Fruit fly (Drosophila melanogaster) whole organism, wandering third instar larva: Measurements from ENCODE around the gene TwdlX.

Experiments used
- Abd-B ChIP-seq: fragments of >200 bp; optimal IDR thresholded peaks from 2 replicates; lab custom pipeline; 2017; ENCODE audit warnings: missing biosample characterization, missing genetic modification characterization
- CG32264 ChIP-seq: fragments of 200-800 bp; sonication (Bioruptor generic); optimal IDR thresholded peaks from 2 replicates; lab custom pipeline; 2016; ENCODE audit warnings: missing biosample characterization, missing genetic modification characterization
- CG9705 ChIP-seq: fragments of 200-800 bp; sonication (Bioruptor generic); optimal IDR thresholded peaks from 2 replicates; lab custom pipeline; 2018; ENCODE audit warnings: missing biosample characterization, mild to moderate bottlenecking, missing genetic modification characterization
- CrebA ChIP-seq: fragments of 200-800 bp; sonication (Bioruptor generic); optimal IDR thresholded peaks from 2 replicates; lab custom pipeline; 2016; ENCODE audit warnings: missing biosample characterization, mild to moderate bottlenecking, missing genetic modification characterization, borderline replicate concordance
- Dif ChIP-seq: fragments of 200-275, 200-300 bp; sonication (Bioruptor generic); optimal IDR thresholded peaks from 2 replicates; lab custom pipeline; 2018; ENCODE audit warnings: missing biosample characterization, missing genetic modification characterization; ENCODE audit not compliant: partially characterized antibody
- HLH106 ChIP-seq: fragments of 200-800 bp; optimal IDR thresholded peaks from 3 replicates; lab custom pipeline; 2019; ENCODE audit warnings: missing biosample characterization, mild to moderate bottlenecking, missing genetic modification characterization, moderate library complexity
- Hnf4 ChIP-seq: fragments of 200-800 bp; sonication (Bioruptor generic); optimal IDR thresholded peaks from 2 replicates; lab custom pipeline; 2016; ENCODE audit warnings: missing biosample characterization, mild to moderate bottlenecking, missing genetic modification characterization
- Hr78 ChIP-seq: fragments of >200 bp; optimal IDR thresholded peaks from 2 replicates; lab custom pipeline; 2017; ENCODE audit warnings: missing biosample characterization, missing genetic modification characterization
- Hr83 ChIP-seq: fragments of 200-300 bp; sonication (Bioruptor generic); optimal IDR thresholded peaks from 2 replicates; lab custom pipeline; 2016; ENCODE audit warnings: missing biosample characterization, mild to moderate bottlenecking, missing genetic modification characterization, moderate library complexity; ENCODE audit not compliant: poor library complexity, severe bottlenecking
- Mio ChIP-seq: sonication (Bioruptor generic); optimal IDR thresholded peaks from 2 replicates; lab custom pipeline; 2016; ENCODE audit warnings: missing biosample characterization, missing genetic modification characterization
- Myc ChIP-seq: fragments of >200 bp; optimal IDR thresholded peaks from 2 replicates; lab custom pipeline; 2017
- N ChIP-seq: fragments of >200 bp; optimal IDR thresholded peaks from 2 replicates; lab custom pipeline; 2018; ENCODE audit warnings: missing biosample characterization, missing external identifiers, missing genetic modification characterization
- OdsH ChIP-seq: fragments of 200-800 bp; sonication (Bioruptor generic); optimal IDR thresholded peaks from 2 replicates; lab custom pipeline; 2016; ENCODE audit warnings: missing biosample characterization, mild to moderate bottlenecking, missing genetic modification characterization
- Rel ChIP-seq, 2 experiments: fragments of 200-800 bp; sonication (Bioruptor generic) in 1 of 2; optimal IDR thresholded peaks; 2 replicates in 1 of 2; 3 replicates in 1 of 2; lab custom pipeline; 2016 to 2019; ENCODE audit warnings: mild to moderate bottlenecking in 2 of 2, missing biosample characterization in 2 of 2, missing genetic modification characterization in 2 of 2, moderate library complexity in 1 of 2
- Sp1 ChIP-seq: fragments of 200-800 bp; sonication (Bioruptor generic); optimal IDR thresholded peaks from 3 replicates; lab custom pipeline; 2019; ENCODE audit warnings: missing biosample characterization, mild to moderate bottlenecking, missing genetic modification characterization, moderate library complexity
- Vsx2 ChIP-seq: fragments of 200-300, 225-300 bp; sonication (Bioruptor generic); optimal IDR thresholded peaks from 2 replicates; lab custom pipeline; 2018; ENCODE audit warnings: missing biosample characterization, missing genetic modification characterization; ENCODE audit not compliant: partially characterized antibody
- br ChIP-seq: fragments of 200-800 bp; sonication (Bioruptor generic); optimal IDR thresholded peaks from 2 replicates; lab custom pipeline; 2016; ENCODE audit warnings: missing biosample characterization, missing genetic modification characterization
- brk ChIP-seq: fragments of 200-800 bp; sonication (Bioruptor generic); optimal IDR thresholded peaks from 2 replicates; lab custom pipeline; 2016; ENCODE audit warnings: missing biosample characterization, mild to moderate bottlenecking, missing genetic modification characterization
- dmrt93B ChIP-seq: fragments of 200-800 bp; sonication (Bioruptor generic); optimal IDR thresholded peaks from 2 replicates; lab custom pipeline; 2018; ENCODE audit warnings: missing biosample characterization, mild to moderate bottlenecking, missing genetic modification characterization
- dsf ChIP-seq: sonication (Bioruptor generic); optimal IDR thresholded peaks from 2 replicates; lab custom pipeline; 2016; ENCODE audit warnings: missing biosample characterization, missing genetic modification characterization, borderline replicate concordance
- ey ChIP-seq: fragments of 200-800 bp; sonication (Bioruptor generic); optimal IDR thresholded peaks from 2 replicates; lab custom pipeline; 2016; ENCODE audit warnings: missing biosample characterization, missing genetic modification characterization
- foxo ChIP-seq, 2 experiments: fragments of 200-800 bp; sonication (Bioruptor generic); optimal IDR thresholded peaks; 2 replicates in 1 of 2; 3 replicates in 1 of 2; lab custom pipeline; 2016 to 2017; ENCODE audit warnings: missing biosample characterization in 2 of 2, missing genetic modification characterization in 2 of 2
- fru ChIP-seq: fragments of 200-800 bp; sonication (Bioruptor generic); optimal IDR thresholded peaks from 3 replicates; lab custom pipeline; 2016; ENCODE audit warnings: missing biosample characterization, mild to moderate bottlenecking, missing genetic modification characterization
- h ChIP-seq: fragments of 200-800 bp; sonication (Bioruptor generic); optimal IDR thresholded peaks from 3 replicates; lab custom pipeline; 2016; ENCODE audit warnings: missing biosample characterization, mild to moderate bottlenecking, missing genetic modification characterization
- jim ChIP-seq: fragments of 175-275, 200-325 bp; sonication (Bioruptor generic); optimal IDR thresholded peaks from 2 replicates; lab custom pipeline; 2016; ENCODE audit warnings: missing biosample characterization, mild to moderate bottlenecking, missing genetic modification characterization
- pan ChIP-seq: fragments of >200 bp; optimal IDR thresholded peaks from 2 replicates; lab custom pipeline; 2017
- psq ChIP-seq: fragments of 200-800 bp; sonication (Bioruptor generic); optimal IDR thresholded peaks from 3 replicates; lab custom pipeline; 2017; ENCODE audit warnings: missing biosample characterization, mild to moderate bottlenecking, missing genetic modification characterization, moderate library complexity
- rgr ChIP-seq: fragments of 200-800 bp; sonication (Bioruptor generic); optimal IDR thresholded peaks from 3 replicates; lab custom pipeline; 2016; ENCODE audit warnings: missing biosample characterization, mild to moderate bottlenecking, missing genetic modification characterization
- sage ChIP-seq: fragments of 200-800 bp; sonication (Bioruptor generic); optimal IDR thresholded peaks from 2 replicates; lab custom pipeline; 2016; ENCODE audit warnings: missing biosample characterization, mild to moderate bottlenecking, missing genetic modification characterization
- sv ChIP-seq: fragments of 200-800 bp; sonication (Bioruptor generic); optimal IDR thresholded peaks from 3 replicates; lab custom pipeline; 2016; ENCODE audit warnings: missing biosample characterization, missing genetic modification characterization
- tai ChIP-seq: sonication (Bioruptor generic); optimal IDR thresholded peaks from 2 replicates; lab custom pipeline; 2016; ENCODE audit warnings: missing biosample characterization, missing genetic modification characterization

TwdlX gene

dm6 chrX:16703747-16704146, 27.1 kb upstream of the TwdlX start, which contains the start of the genes CG9673 and CG4653:
CG9673 (minus strand) TSS chrX:16703884.
CG4653 (plus strand) TSS chrX:16704081.
- TF ChIP-seq CrebA (GFP tag; lab: Kevin White, UChicago): peak; percentile 24
- no peak for TF ChIP-seq psq
- TF ChIP-seq foxo (GFP tag; optimal IDR thresholded peaks at IDR 0.05; lab: Kevin White, UChicago): no peak

- TF ChIP-seq jim: no peak
- TF ChIP-seq h: peak; percentile 12
Measured at dm6 chrX:16706774-16707173, 24.1 kb upstream of the TwdlX start, which contains the start of gene CG9672. CG9672 (minus strand) TSS chrX:16706874.

- no peak for TF ChIP-seq dmrt93B (GFP tag; lab: Kevin White, UChicago)
- no peak for TF ChIP-seq Hr78 (GFP tag; lab: Kevin White, UChicago)
- no peak for TF ChIP-seq Myc (lab: Kevin White, UChicago)
- no peak for TF ChIP-seq Rel (GFP tag; optimal IDR thresholded peaks at IDR 0.05; lab: Kevin White, UChicago)
- TF ChIP-seq Rel (tag; optimal IDR thresholded peaks at IDR 0.05; lab: Kevin White, UChicago): no peak
- TF ChIP-seq rgr (GFP tag; lab: Kevin White, UChicago): no peak
- no peak for TF ChIP-seq jim
- TF ChIP-seq CG32264 (GFP tag; lab: Kevin White, UChicago): no peak
- no peak for TF ChIP-seq ey (GFP tag; lab: Kevin White, UChicago)
- no peak for TF ChIP-seq Abd-B (GFP tag; lab: Kevin White, UChicago)
- TF ChIP-seq Dif: no peak
- TF ChIP-seq Sp1 (GFP tag; lab: Kevin White, UChicago): no peak
- TF ChIP-seq br (GFP tag; lab: Kevin White, UChicago): no peak
- TF ChIP-seq N (GFP tag; lab: Kevin White, UChicago): no peak
- TF ChIP-seq sv: no peak
- TF ChIP-seq pan (lab: Kevin White, UChicago): no peak
- no peak for TF ChIP-seq dsf (GFP tag; lab: Kevin White, UChicago)
- no peak for TF ChIP-seq Hnf4 (GFP tag; lab: Kevin White, UChicago)
Measured at dm6 chrX:16711003-16711402, 19.9 kb upstream of the TwdlX start, which contains the start of gene CG13008. CG13008 (plus strand) TSS chrX:16711303.

dm6 chrX:16716649-16717048, 14.2 kb upstream of the TwdlX start:
- TF ChIP-seq dsf (GFP tag; lab: Kevin White, UChicago): no peak
- TF ChIP-seq Rel (GFP tag; optimal IDR thresholded peaks at IDR 0.05; lab: Kevin White, UChicago): no peak
- TF ChIP-seq Rel (tag; optimal IDR thresholded peaks at IDR 0.05; lab: Kevin White, UChicago): peak; percentile 58

dm6 chrX:16718169-16718723, 12.6 kb upstream of the TwdlX start:
- TF ChIP-seq Hr83 (GFP tag; lab: Kevin White, UChicago) (no peak), tai (GFP tag; lab: Kevin White, UChicago) (no peak), Mio (GFP tag; lab: Kevin White, UChicago) (no peak), dmrt93B (GFP tag; lab: Kevin White, UChicago) (no peak), CG9705 (GFP tag; lab: Kevin White, UChicago) (no peak), foxo (GFP tag; optimal IDR thresholded peaks at IDR 0.05; lab: Kevin White, UChicago) (no peak), OdsH (GFP tag; lab: Kevin White, UChicago) (no peak), Dif (no peak), Sp1 (GFP tag; lab: Kevin White, UChicago) (no peak), HLH106 (tag; lab: Kevin White, UChicago) (no peak)

dm6 chrX:16721168-16721567, 9.7 kb upstream of the TwdlX start, which contains the start of the genes CG32572 and CG34325:
CG32572 (plus strand) TSS chrX:16721183.
CG34325 (minus strand) TSS chrX:16721411.
- TF ChIP-seq dmrt93B (GFP tag; lab: Kevin White, UChicago) (no peak), sage (GFP tag; lab: Kevin White, UChicago) (no peak), N (GFP tag; lab: Kevin White, UChicago) (no peak), Rel (GFP tag; optimal IDR thresholded peaks at IDR 0.05; lab: Kevin White, UChicago) (no peak), Rel (tag; optimal IDR thresholded peaks at IDR 0.05; lab: Kevin White, UChicago) (no peak), Vsx2 (GFP tag; lab: Kevin White, UChicago) (no peak), fru (GFP tag; lab: Kevin White, UChicago) (no peak), brk (no peak)
